Worm (Caenorhabditis elegans) whole organism, L1 larva: ENCODE measurements around the gene C08H9.15.

Experiments
- aha-1 ChIP-seq: fragments of 150-350 bp; optimal IDR thresholded peaks from 2 replicates; lab custom pipeline; 2014; ENCODE audit warnings: missing biosample characterization, missing genetic modification characterization
- alr-1 ChIP-seq: fragments of 200-800 bp; sonication (Bioruptor generic); optimal IDR thresholded peaks from 2 replicates; lab custom pipeline; 2018; ENCODE audit warnings: borderline replicate concordance, mild to moderate bottlenecking, missing genetic modification characterization, missing compliant biosample characterization
- aly-2 ChIP-seq: fragments of 150-350 bp; optimal IDR thresholded peaks from 2 replicates; lab custom pipeline; 2014; ENCODE audit warnings: missing biosample characterization, missing genetic modification characterization
- ceh-82 ChIP-seq, 3 experiments: fragments of 150-350 bp in 1 of 3; sonication (generic microtip) in 2 of 3; optimal IDR thresholded peaks; 2 replicates each; lab custom pipeline; 2014 to 2017; ENCODE audit warnings: missing biosample characterization in 3 of 3, missing genetic modification characterization in 3 of 3
- egl-27 ChIP-seq, 2 experiments: fragments of 150-350 bp in 1 of 2; sonication (generic microtip); optimal IDR thresholded peaks; 3 replicates each; lab custom pipeline; 2017 to 2018; ENCODE audit warnings: missing biosample characterization in 2 of 2, missing genetic modification characterization in 2 of 2, missing genetic modification reagents in 2 of 2
- fkh-10 ChIP-seq: sonication (generic microtip); optimal IDR thresholded peaks from 2 replicates; lab custom pipeline; 2017; ENCODE audit warnings: missing biosample characterization, missing genetic modification reagents, missing genetic modification characterization
- fos-1 ChIP-seq: fragments of 150-350 bp; optimal IDR thresholded peaks from 2 replicates; lab custom pipeline; 2014; ENCODE audit warnings: missing biosample characterization, missing genetic modification characterization
- hlh-17 ChIP-seq: fragments of 200-800 bp; sonication (Bioruptor generic); optimal IDR thresholded peaks from 2 replicates; lab custom pipeline; 2018; ENCODE audit warnings: missing genetic modification characterization, mild to moderate bottlenecking, missing compliant biosample characterization, moderate library complexity, borderline replicate concordance
- mab-9 ChIP-seq: fragments of 200-800 bp; sonication (Bioruptor generic); IDR thresholded peaks from 2 replicates; pipeline ENCODE4 v1.3.6; 2022; ENCODE audit warnings: missing genetic modification reagents, missing genetic modification characterization, missing compliant biosample characterization
- unc-30 ChIP-seq: sonication (generic microtip); optimal IDR thresholded peaks from 2 replicates; lab custom pipeline; 2017; ENCODE audit warnings: missing biosample characterization, missing genetic modification characterization
- unc-62 ChIP-seq: fragments of 150-350 bp; optimal IDR thresholded peaks from 2 replicates; lab custom pipeline; 2014; ENCODE audit warnings: missing biosample characterization, missing genetic modification reagents, missing genetic modification characterization
- vab-15 ChIP-seq: sonication (generic microtip); optimal IDR thresholded peaks from 2 replicates; lab custom pipeline; 2017; ENCODE audit warnings: missing genotype, mild to moderate bottlenecking, missing genetic modification characterization, missing compliant biosample characterization
- ztf-4 ChIP-seq: fragments of 150-350 bp; optimal IDR thresholded peaks from 2 replicates; lab custom pipeline; 2014; ENCODE audit warnings: missing biosample characterization, missing genetic modification characterization

DNA sequence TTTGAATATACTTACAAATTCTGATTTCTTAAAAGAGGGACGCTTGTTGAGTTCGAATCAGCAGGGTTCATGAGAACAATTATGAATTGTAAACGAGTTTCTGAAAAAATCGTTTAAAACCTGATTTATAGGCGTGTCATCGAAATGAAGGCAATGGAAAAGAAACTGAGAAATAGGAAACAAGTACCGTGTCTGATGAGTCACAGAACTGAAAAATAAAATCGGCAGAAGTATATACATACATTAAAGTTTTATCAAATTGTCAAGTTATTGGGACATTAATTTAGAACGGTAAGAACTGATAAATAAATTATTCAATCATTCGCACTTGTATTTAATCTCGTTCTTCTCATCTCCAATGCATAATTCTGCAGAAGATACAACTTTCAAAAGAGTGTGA is 35.8 kb upstream of the C08H9.15 start, which contains the start of gene chil-9:
- no peak for TF ChIP-seq unc-62
- TF ChIP-seq fos-1 (tag; lab: Kevin White, UChicago), result no peak
- TF ChIP-seq ceh-82 (tag; optimal IDR thresholded peaks at IDR 0.05; lab: Kevin White, UChicago), result no peak
- TF ChIP-seq vab-15 (tag; lab: Kevin White, UChicago), result no peak
- TF ChIP-seq aly-2, result no peak
- no peak for TF ChIP-seq aha-1 (tag; lab: Kevin White, UChicago)
- no peak for TF ChIP-seq egl-27 (tag; optimal IDR thresholded peaks at IDR 0.05; lab: Kevin White, UChicago)
- TF ChIP-seq unc-30 (tag; lab: Kevin White, UChicago), result no peak
- no peak for TF ChIP-seq fkh-10
- no peak for TF ChIP-seq hlh-17 (GFP tag; lab: Kevin White, UChicago)
- no peak for TF ChIP-seq ztf-4 (tag; lab: Kevin White, UChicago)
- TF ChIP-seq alr-1 (tag; lab: Kevin White, UChicago), result no peak
- TF ChIP-seq mab-9 (GFP tag; lab: Robert Waterston, UW), result no peak
